Worm (Caenorhabditis elegans) whole organism, young adult: ENCODE measurements around the gene sra-7.

Experiments used
- T07F8.4 ChIP-seq: sonication (generic microtip); optimal IDR thresholded peaks from 2 replicates; lab custom pipeline; 2016; ENCODE audit warnings: mild to moderate bottlenecking, missing genetic modification characterization, moderate library complexity, missing compliant biosample characterization
- die-1 ChIP-seq: sonication (generic microtip); optimal IDR thresholded peaks from 2 replicates; lab custom pipeline; 2016; ENCODE audit warnings: missing genotype, mild to moderate bottlenecking, missing genetic modification characterization, missing compliant biosample characterization
- hlh-12 ChIP-seq: sonication (generic microtip); optimal IDR thresholded peaks from 2 replicates; lab custom pipeline; 2016; ENCODE audit warnings: missing genetic modification characterization, missing compliant biosample characterization
- lir-1 ChIP-seq: fragments of 200-800 bp; sonication (Bioruptor generic); conservative IDR thresholded peaks from 2 replicates; pipeline ENCODE4 v1.3.6; 2022; ENCODE audit warnings: missing genetic modification reagents, missing genetic modification characterization, missing compliant biosample characterization
- madf-3 ChIP-seq: fragments of 200-800 bp; sonication (Bioruptor generic); IDR thresholded peaks from 2 replicates; pipeline ENCODE4 v1.3.6; 2022; ENCODE audit warnings: missing genetic modification reagents, missing genetic modification characterization, missing compliant biosample characterization
- madf-8 ChIP-seq: fragments of 200-800 bp; sonication (Bioruptor generic); conservative IDR thresholded peaks from 2 replicates; pipeline ENCODE4 v1.3.6; 2022; ENCODE audit warnings: missing genetic modification reagents, missing genetic modification characterization, missing compliant biosample characterization
- nhr-90 ChIP-seq: sonication (generic microtip); optimal IDR thresholded peaks from 2 replicates; lab custom pipeline; 2016; ENCODE audit warnings: missing genotype, mild to moderate bottlenecking, missing genetic modification characterization, missing compliant biosample characterization
- pha-4 ChIP-seq: fragments of 150-350 bp; sonication (generic microtip); optimal IDR thresholded peaks from 2 replicates; lab custom pipeline; 2014; ENCODE audit warnings: missing biosample characterization, missing genetic modification reagents, missing genetic modification characterization
- tlf-1 ChIP-seq: fragments of 200-800 bp; sonication (Bioruptor generic); optimal IDR thresholded peaks from 2 replicates; lab custom pipeline; 2018; ENCODE audit warnings: mild to moderate bottlenecking, missing genetic modification characterization, missing compliant biosample characterization
- unc-62 ChIP-seq: fragments of 150-350 bp; optimal IDR thresholded peaks from 2 replicates; lab custom pipeline; 2014; ENCODE audit warnings: missing biosample characterization, missing genetic modification reagents, missing genetic modification characterization
- ztf-18 ChIP-seq: sonication (generic microtip); optimal IDR thresholded peaks from 2 replicates; lab custom pipeline; 2016; ENCODE audit warnings: missing genotype, mild to moderate bottlenecking, missing genetic modification characterization, missing compliant biosample characterization

- TF ChIP-seq nhr-90 (tag; lab: Kevin White, UChicago) (no peak), die-1 (tag; lab: Kevin White, UChicago) (no peak), madf-8 (no peak), hlh-12 (no peak), T07F8.4 (tag; lab: Kevin White, UChicago) (no peak), pha-4 (tag; lab: Kevin White, UChicago) (no peak), madf-3 (GFP tag; lab: Robert Waterston, UW) (no peak), ztf-18 (no peak), lir-1 (GFP tag; lab: Robert Waterston, UW) (no peak), tlf-1 (no peak), unc-62 (no peak)
Measured at ce11 chrII:9556582-9556981, 12.1 kb downstream of the sra-7 start.
